Worm (Caenorhabditis elegans) whole organism, mixed stage, embryonic: ENCODE results near the gene rpl-21.

ENCODE experiments used
- M03D4.4 ChIP-seq: sonication (generic microtip); optimal IDR thresholded peaks from 2 replicates; lab custom pipeline; 2017; ENCODE audit warnings: mild to moderate bottlenecking, missing genetic modification characterization, missing compliant biosample characterization
- bed-3 ChIP-seq: fragments of 200-800 bp; sonication (Bioruptor generic); optimal IDR thresholded peaks from 3 replicates; lab custom pipeline; 2018; ENCODE audit warnings: mild to moderate bottlenecking, missing genetic modification characterization, moderate library complexity, missing compliant biosample characterization
- blmp-1 ChIP-seq: fragments of 150-350 bp; optimal IDR thresholded peaks from 2 replicates; lab custom pipeline; 2014; ENCODE audit warnings: missing biosample characterization, missing genetic modification characterization
- ceh-39 ChIP-seq: fragments of 150-350 bp; optimal IDR thresholded peaks from 2 replicates; lab custom pipeline; 2014; ENCODE audit warnings: missing biosample characterization, missing genetic modification characterization
- ceh-43 ChIP-seq: fragments of 200-800 bp; sonication (Bioruptor generic); optimal IDR thresholded peaks from 2 replicates; lab custom pipeline; 2018; ENCODE audit warnings: mild to moderate bottlenecking, missing genetic modification characterization, moderate library complexity, missing compliant biosample characterization
- ceh-83 ChIP-seq: fragments of 200-800 bp; sonication (Bioruptor generic); optimal IDR thresholded peaks from 2 replicates; lab custom pipeline; 2018; ENCODE audit warnings: mild to moderate bottlenecking, missing genetic modification characterization, missing compliant biosample characterization
- ces-1 ChIP-seq: fragments of 150-350 bp; optimal IDR thresholded peaks from 2 replicates; lab custom pipeline; 2014; ENCODE audit warnings: missing biosample characterization, missing genetic modification reagents, missing genetic modification characterization
- cnd-1 ChIP-seq: fragments of 200-800 bp; sonication (Bioruptor generic); optimal IDR thresholded peaks from 2 replicates; lab custom pipeline; 2018; ENCODE audit warnings: mild to moderate bottlenecking, missing genetic modification characterization, missing compliant biosample characterization
- drap-1 ChIP-seq: fragments of 200-800 bp; sonication (Bioruptor generic); optimal IDR thresholded peaks from 3 replicates; lab custom pipeline; 2018; ENCODE audit warnings: mild to moderate bottlenecking, missing genetic modification characterization, missing compliant biosample characterization
- elt-3 ChIP-seq: fragments of 150-350 bp; optimal IDR thresholded peaks from 2 replicates; lab custom pipeline; 2014; ENCODE audit warnings: missing biosample characterization, missing genetic modification characterization
- flh-1 ChIP-seq: fragments of 200-800 bp; sonication (Bioruptor generic); optimal IDR thresholded peaks from 2 replicates; lab custom pipeline; 2018; ENCODE audit warnings: mild to moderate bottlenecking, missing genetic modification characterization, moderate library complexity, missing compliant biosample characterization
- ham-2 ChIP-seq: fragments of 200-800 bp; sonication (Bioruptor generic); optimal IDR thresholded peaks from 2 replicates; lab custom pipeline; 2018; ENCODE audit warnings: mild to moderate bottlenecking, missing genetic modification characterization, missing compliant biosample characterization
- hlh-1 ChIP-seq: fragments of 150-350 bp; optimal IDR thresholded peaks from 2 replicates; lab custom pipeline; 2014; ENCODE audit warnings: missing biosample characterization, missing genetic modification reagents, missing genetic modification characterization
- lin-13 ChIP-seq: fragments of 150-350 bp; optimal IDR thresholded peaks from 2 replicates; lab custom pipeline; 2014; ENCODE audit warnings: missing biosample characterization, missing genetic modification characterization
- lin-32 ChIP-seq: fragments of 200-800 bp; sonication (Bioruptor generic); optimal IDR thresholded peaks from 2 replicates; lab custom pipeline; 2018; ENCODE audit warnings: mild to moderate bottlenecking, missing genetic modification characterization, missing compliant biosample characterization
- lsy-2 ChIP-seq: fragments of 150-350 bp; optimal IDR thresholded peaks from 2 replicates; lab custom pipeline; 2014; ENCODE audit warnings: missing biosample characterization, missing genetic modification characterization
- mab-5 ChIP-seq: fragments of 150-350 bp; optimal IDR thresholded peaks from 2 replicates; lab custom pipeline; 2014; ENCODE audit warnings: missing biosample characterization, missing genetic modification characterization
- mep-1 ChIP-seq: fragments of 150-350 bp; optimal IDR thresholded peaks from 2 replicates; lab custom pipeline; 2017; ENCODE audit warnings: missing biosample characterization, missing genetic modification reagents, missing genetic modification characterization, inconsistent platforms
- mls-2 ChIP-seq: sonication (generic microtip); optimal IDR thresholded peaks from 2 replicates; lab custom pipeline; 2016; ENCODE audit warnings: mild to moderate bottlenecking, missing genetic modification characterization, moderate library complexity, missing compliant biosample characterization
- nhr-12 ChIP-seq: fragments of 150-350 bp; optimal IDR thresholded peaks from 2 replicates; lab custom pipeline; 2014; ENCODE audit warnings: missing biosample characterization, missing genetic modification characterization
- nhr-2 ChIP-seq: fragments of 150-350 bp; optimal IDR thresholded peaks from 2 replicates; lab custom pipeline; 2014; ENCODE audit warnings: missing biosample characterization, missing genetic modification characterization
- nhr-237 ChIP-seq: fragments of 150-350 bp; optimal IDR thresholded peaks from 2 replicates; lab custom pipeline; 2014; ENCODE audit warnings: missing biosample characterization, missing genetic modification characterization
- nhr-76 ChIP-seq: sonication (generic microtip); optimal IDR thresholded peaks from 2 replicates; lab custom pipeline; 2017; ENCODE audit warnings: missing biosample characterization, missing genetic modification characterization
- pha-4 ChIP-seq: fragments of 150-350 bp; optimal IDR thresholded peaks from 2 replicates; lab custom pipeline; 2018; ENCODE audit warnings: missing biosample characterization, missing genetic modification reagents, missing genetic modification characterization
- sptf-1 ChIP-seq: sonication (generic microtip); optimal IDR thresholded peaks from 2 replicates; lab custom pipeline; 2017; ENCODE audit warnings: mild to moderate bottlenecking, missing genetic modification characterization, moderate library complexity, missing compliant biosample characterization
- tbx-8 ChIP-seq: fragments of 200-800 bp; sonication (Bioruptor generic); optimal IDR thresholded peaks from 2 replicates; lab custom pipeline; 2018; ENCODE audit warnings: mild to moderate bottlenecking, missing genetic modification characterization, moderate library complexity, missing compliant biosample characterization
- unc-120 ChIP-seq: sonication (generic microtip); optimal IDR thresholded peaks from 2 replicates; lab custom pipeline; 2017; ENCODE audit warnings: missing genetic modification characterization, missing compliant biosample characterization; ENCODE audit not compliant: poor library complexity, severe bottlenecking
- unc-39 ChIP-seq: fragments of 150-350 bp; optimal IDR thresholded peaks from 2 replicates; lab custom pipeline; 2014; ENCODE audit warnings: missing biosample characterization, missing genetic modification characterization
- unc-62 ChIP-seq: fragments of 150-350 bp; optimal IDR thresholded peaks from 2 replicates; lab custom pipeline; 2014; ENCODE audit warnings: missing biosample characterization, missing genetic modification reagents, missing genetic modification characterization
- zip-8 ChIP-seq: fragments of 150-350 bp; optimal IDR thresholded peaks from 2 replicates; lab custom pipeline; 2014; ENCODE audit warnings: missing biosample characterization, missing genetic modification characterization
- ztf-11 ChIP-seq: fragments of 150-350 bp; optimal IDR thresholded peaks from 2 replicates; lab custom pipeline; 2014; ENCODE audit warnings: missing biosample characterization, missing genetic modification characterization

rpl-21 gene

ce11 chrIII:8129195-8129594 lies 832 bp downstream of the rpl-21 start:
- no peak for TF ChIP-seq bed-3
- TF ChIP-seq elt-3 (tag; lab: Kevin White, UChicago) = no peak

ce11 chrIII:8126978-8127377 lies 3.0 kb downstream of the rpl-21 start:
- TF ChIP-seq pha-4 (peak; percentile 15), tbx-8 (GFP tag; lab: Kevin White, UChicago) (no peak), blmp-1 (tag; lab: Kevin White, UChicago) (no peak), mab-5 (tag; lab: Kevin White, UChicago) (no peak), sptf-1 (tag; lab: Kevin White, UChicago) (no peak), ceh-43 (GFP tag; lab: Kevin White, UChicago) (no peak), zip-8 (tag; lab: Kevin White, UChicago) (no peak), lin-32 (no peak), nhr-237 (tag; lab: Kevin White, UChicago) (no peak), M03D4.4 (tag; lab: Kevin White, UChicago) (no peak), nhr-76 (tag; lab: Kevin White, UChicago) (no peak), drap-1 (GFP tag; lab: Kevin White, UChicago) (peak; percentile 50), mep-1 (no peak), ceh-83 (GFP tag; lab: Kevin White, UChicago) (no peak), elt-3 (tag; lab: Kevin White, UChicago) (no peak), ztf-11 (tag; lab: Kevin White, UChicago) (no peak), unc-120 (tag; lab: Kevin White, UChicago) (peak; percentile 25), lsy-2 (peak; percentile 24), nhr-12 (no peak), cnd-1 (tag; lab: Kevin White, UChicago) (peak; percentile 60), ham-2 (GFP tag; lab: Kevin White, UChicago) (peak; percentile 48)

- peak; percentile 70 for TF ChIP-seq ces-1 (GFP tag; lab: Kevin White, UChicago)
- TF ChIP-seq unc-62 = peak; percentile 58
- peak; percentile 11 for TF ChIP-seq lsy-2
- no peak for TF ChIP-seq lin-32
- peak; percentile 43 for TF ChIP-seq nhr-2 (tag; lab: Kevin White, UChicago)
- peak; percentile 48 for TF ChIP-seq pha-4
- TF ChIP-seq unc-120 (tag; lab: Kevin White, UChicago) = peak; percentile 90
- no peak for TF ChIP-seq ceh-39 (tag; lab: Kevin White, UChicago)
- TF ChIP-seq, all 35 proteins: peak for 6
These were observed 4.8 kb downstream of the rpl-21 start for ce11 chrIII:8125234-8125633.

ce11 chrIII:8124323-8124722 lies 5.7 kb downstream of the rpl-21 start:
- TF ChIP-seq nhr-237 (tag; lab: Kevin White, UChicago) (peak; percentile 52), pha-4 (no peak), lin-13 (tag; lab: Kevin White, UChicago) (no peak), unc-120 (tag; lab: Kevin White, UChicago) (peak; percentile 30), sptf-1 (tag; lab: Kevin White, UChicago) (no peak), ztf-11 (tag; lab: Kevin White, UChicago) (no peak), mls-2 (peak; percentile 48), unc-62 (peak; percentile 18), lin-32 (no peak), ces-1 (GFP tag; lab: Kevin White, UChicago) (peak; percentile 79), hlh-1 (tag; lab: Kevin White, UChicago) (peak; percentile 5), lsy-2 (peak; percentile 34)

ce11 chrIII:8121923-8122322 lies 8.1 kb downstream of the rpl-21 start:
- TF ChIP-seq unc-62 (no peak), mls-2 (no peak), tbx-8 (GFP tag; lab: Kevin White, UChicago) (no peak), ceh-83 (GFP tag; lab: Kevin White, UChicago) (no peak), flh-1 (GFP tag; lab: Kevin White, UChicago) (no peak), ces-1 (GFP tag; lab: Kevin White, UChicago) (no peak), unc-39 (tag; lab: Kevin White, UChicago) (no peak), mab-5 (tag; lab: Kevin White, UChicago) (no peak)
